Worm (Caenorhabditis elegans) whole organism, late embryonic: ENCODE data around the gene ifas-2.

Source experiments
- Y22D7AL.16 ChIP-seq: sonication (generic microtip); optimal IDR thresholded peaks from 2 replicates; lab custom pipeline; 2016; ENCODE audit warnings: missing genetic modification characterization, missing compliant biosample characterization
- ama-1 ChIP-seq: fragments of 150-350 bp; optimal IDR thresholded peaks from 2 replicates; lab custom pipeline; 2014
- ceh-19 ChIP-seq: fragments of 200-800 bp; sonication (Bioruptor generic); optimal IDR thresholded peaks from 2 replicates; lab custom pipeline; 2018; ENCODE audit warnings: mild to moderate bottlenecking, missing genetic modification characterization, missing compliant biosample characterization
- ceh-2 ChIP-seq: sonication (generic microtip); optimal IDR thresholded peaks from 2 replicates; lab custom pipeline; 2016; ENCODE audit warnings: missing genotype, missing genetic modification characterization, missing compliant biosample characterization
- ceh-24 ChIP-seq: sonication (generic microtip); optimal IDR thresholded peaks from 2 replicates; lab custom pipeline; 2016; ENCODE audit warnings: mild to moderate bottlenecking, missing genetic modification characterization, missing compliant biosample characterization
- ceh-30 ChIP-seq: fragments of 150-350 bp; optimal IDR thresholded peaks from 2 replicates; lab custom pipeline; 2014; ENCODE audit warnings: missing biosample characterization, missing genetic modification characterization
- ceh-31 ChIP-seq: sonication (generic microtip); optimal IDR thresholded peaks from 2 replicates; lab custom pipeline; 2016; ENCODE audit warnings: missing genetic modification characterization, missing compliant biosample characterization
- ceh-45 ChIP-seq: fragments of 200-800 bp; sonication (Bioruptor generic); IDR thresholded peaks from 2 replicates; pipeline ENCODE4 v1.3.6; 2022; ENCODE audit warnings: missing genetic modification reagents, missing genetic modification characterization, missing compliant biosample characterization
- ceh-9 ChIP-seq: sonication (generic microtip); optimal IDR thresholded peaks from 2 replicates; lab custom pipeline; 2016; ENCODE audit warnings: mild to moderate bottlenecking, missing genetic modification characterization, inconsistent platforms, missing compliant biosample characterization
- che-1 ChIP-seq: sonication (generic microtip); optimal IDR thresholded peaks from 2 replicates; lab custom pipeline; 2016; ENCODE audit warnings: mild to moderate bottlenecking, missing genetic modification characterization, missing compliant biosample characterization
- dmd-4 ChIP-seq: sonication (generic microtip); optimal IDR thresholded peaks from 2 replicates; lab custom pipeline; 2016; ENCODE audit warnings: borderline replicate concordance, missing genetic modification characterization, missing compliant biosample characterization
- elt-2 ChIP-seq: sonication (generic microtip); optimal IDR thresholded peaks from 2 replicates; lab custom pipeline; 2016; ENCODE audit warnings: missing genetic modification reagents, missing genetic modification characterization, missing compliant biosample characterization
- eyg-1 ChIP-seq: sonication (generic microtip); optimal IDR thresholded peaks from 2 replicates; lab custom pipeline; 2016; ENCODE audit warnings: missing genotype, missing genetic modification characterization, missing compliant biosample characterization
- fax-1 ChIP-seq: sonication (generic microtip); optimal IDR thresholded peaks from 2 replicates; lab custom pipeline; 2016; ENCODE audit warnings: missing genotype, missing genetic modification characterization, missing compliant biosample characterization
- hlh-15 ChIP-seq: sonication (generic microtip); optimal IDR thresholded peaks from 2 replicates; lab custom pipeline; 2016; ENCODE audit warnings: missing genetic modification characterization, missing compliant biosample characterization
- hlh-30 ChIP-seq: sonication (generic microtip); optimal IDR thresholded peaks from 2 replicates; lab custom pipeline; 2017; ENCODE audit warnings: antibody characterized with exemption, missing genetic modification characterization, missing compliant biosample characterization; ENCODE audit not compliant: insufficient read depth
- hlh-6 ChIP-seq: sonication (generic microtip); optimal IDR thresholded peaks from 2 replicates; lab custom pipeline; 2016; ENCODE audit warnings: missing genotype, missing genetic modification characterization, missing compliant biosample characterization
- lim-6 ChIP-seq: sonication (generic microtip); optimal IDR thresholded peaks from 2 replicates; lab custom pipeline; 2016; ENCODE audit warnings: missing genetic modification characterization, missing compliant biosample characterization
- lin-11 ChIP-seq: fragments of 200-800 bp; sonication (Bioruptor generic); optimal IDR thresholded peaks from 2 replicates; lab custom pipeline; 2018; ENCODE audit warnings: mild to moderate bottlenecking, missing genetic modification characterization, missing compliant biosample characterization
- madf-2 ChIP-seq: sonication (generic microtip); optimal IDR thresholded peaks from 2 replicates; lab custom pipeline; 2017; ENCODE audit warnings: missing genetic modification characterization, missing compliant biosample characterization
- mec-3 ChIP-seq: sonication (generic microtip); optimal IDR thresholded peaks from 2 replicates; lab custom pipeline; 2016; ENCODE audit warnings: borderline replicate concordance, missing genetic modification characterization, missing compliant biosample characterization
- nhr-11 ChIP-seq: fragments of 150-350 bp; optimal IDR thresholded peaks from 2 replicates; lab custom pipeline; 2014; ENCODE audit warnings: missing biosample characterization, missing genetic modification characterization
- nhr-232 ChIP-seq: sonication (generic microtip); optimal IDR thresholded peaks from 2 replicates; lab custom pipeline; 2016; ENCODE audit warnings: missing genetic modification characterization, missing compliant biosample characterization
- pag-3 ChIP-seq: sonication (generic microtip); optimal IDR thresholded peaks from 2 replicates; lab custom pipeline; 2016; ENCODE audit warnings: missing compliant biosample characterization, missing genetic modification characterization, borderline replicate concordance
- pax-1 ChIP-seq: fragments of 150-350 bp; optimal IDR thresholded peaks from 2 replicates; lab custom pipeline; 2014; ENCODE audit warnings: missing biosample characterization, missing genetic modification characterization
- pha-2 ChIP-seq: sonication (generic microtip); optimal IDR thresholded peaks from 2 replicates; lab custom pipeline; 2017; ENCODE audit warnings: mild to moderate bottlenecking, missing genetic modification characterization, missing compliant biosample characterization
- pha-4 ChIP-seq: fragments of 150-350 bp; optimal IDR thresholded peaks from 2 replicates; lab custom pipeline; 2018; ENCODE audit warnings: missing biosample characterization, missing genetic modification reagents, missing genetic modification characterization
- ref-2 ChIP-seq: sonication (generic microtip); optimal IDR thresholded peaks from 2 replicates; lab custom pipeline; 2016; ENCODE audit warnings: missing genetic modification characterization, missing compliant biosample characterization
- sdc-2 ChIP-seq: sonication (generic microtip); optimal IDR thresholded peaks from 2 replicates; lab custom pipeline; 2016; ENCODE audit warnings: missing genotype, missing genetic modification characterization, missing compliant biosample characterization
- syd-9 ChIP-seq: sonication (generic microtip); optimal IDR thresholded peaks from 2 replicates; lab custom pipeline; 2016; ENCODE audit warnings: mild to moderate bottlenecking, missing genetic modification characterization, moderate library complexity, missing compliant biosample characterization
- tbx-2 ChIP-seq: sonication (generic microtip); optimal IDR thresholded peaks from 2 replicates; lab custom pipeline; 2016; ENCODE audit warnings: missing genetic modification characterization, missing compliant biosample characterization
- tbx-7 ChIP-seq: sonication (generic microtip); optimal IDR thresholded peaks from 2 replicates; lab custom pipeline; 2016; ENCODE audit warnings: missing genotype, missing genetic modification characterization, missing compliant biosample characterization
- ttx-3 ChIP-seq: sonication (generic microtip); optimal IDR thresholded peaks from 2 replicates; lab custom pipeline; 2016; ENCODE audit warnings: missing genetic modification reagents, missing genetic modification characterization, missing compliant biosample characterization
- unc-42 ChIP-seq: sonication (generic microtip); optimal IDR thresholded peaks from 2 replicates; lab custom pipeline; 2016; ENCODE audit warnings: missing genotype, missing genetic modification characterization, missing compliant biosample characterization
- unc-55 ChIP-seq: sonication (generic microtip); optimal IDR thresholded peaks from 2 replicates; lab custom pipeline; 2017; ENCODE audit warnings: missing biosample characterization, missing genetic modification reagents, missing genetic modification characterization
- ztf-16 ChIP-seq: sonication (generic microtip); optimal IDR thresholded peaks from 2 replicates; lab custom pipeline; 2017; ENCODE audit warnings: missing genetic modification characterization, missing compliant biosample characterization

Gene ifas-2

DNA sequence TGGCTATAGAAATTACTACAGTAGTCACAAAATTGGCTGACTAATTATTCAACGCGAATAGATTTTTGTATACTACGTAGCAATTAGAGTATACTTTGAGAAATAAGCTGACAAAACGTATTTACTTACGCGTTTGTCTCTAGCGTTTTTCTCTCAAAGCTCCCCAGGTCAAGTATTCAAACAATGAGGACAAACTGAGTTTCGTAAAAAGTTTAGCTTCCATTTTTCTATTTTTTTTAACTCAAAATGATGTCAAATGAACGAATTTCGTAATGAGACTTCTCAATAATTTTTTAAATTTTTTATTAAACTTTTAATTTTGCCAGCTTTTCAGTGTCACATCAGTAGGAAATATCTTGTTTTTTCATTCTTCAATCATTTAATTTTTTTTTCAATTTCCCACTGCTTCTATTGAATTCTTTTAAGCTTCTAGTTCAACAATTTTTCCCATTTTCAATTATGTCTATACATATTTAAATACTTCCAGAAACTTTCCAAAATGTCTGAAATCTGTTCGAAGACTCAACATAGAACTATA, at the start of gene ifas-2, which contains the start of gene fbxa-44:
ifas-2 (minus strand) TSS at position 101 of the 538 bp plus-strand sequence.
fbxa-44 (plus strand) TSS at position 488 of the 538 bp plus-strand sequence.
- TF ChIP-seq pax-1: no peak
- TF ChIP-seq mec-3 (tag; lab: Kevin White, UChicago): no peak

DNA sequence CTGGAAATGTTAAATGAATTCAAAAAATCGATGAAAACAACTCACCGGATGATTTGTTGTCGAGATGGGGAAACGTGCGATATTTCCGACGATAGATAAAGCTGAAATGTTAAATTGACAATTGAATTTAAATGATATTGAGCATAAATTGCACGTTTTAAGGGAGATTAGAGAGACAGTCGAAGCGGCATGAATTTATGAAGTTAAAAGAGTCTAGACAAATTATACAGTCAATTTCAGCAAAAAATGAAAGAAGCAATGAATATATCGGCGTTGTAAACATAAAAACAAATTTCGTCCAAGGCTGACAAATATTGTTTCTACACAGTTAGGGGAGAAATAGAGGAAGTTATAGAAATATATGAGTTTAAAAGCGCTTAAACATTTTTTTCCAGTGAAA, 38.7 kb upstream of the ifas-2 start, which contains the start of gene Y102A5C.36:
Y102A5C.36 (minus strand) TSS at position 101 of the 400 bp plus-strand sequence.
- no peak for TF ChIP-seq madf-2 (tag; lab: Kevin White, UChicago)
- no peak for TF ChIP-seq tbx-2 (tag; lab: Kevin White, UChicago)

DNA sequence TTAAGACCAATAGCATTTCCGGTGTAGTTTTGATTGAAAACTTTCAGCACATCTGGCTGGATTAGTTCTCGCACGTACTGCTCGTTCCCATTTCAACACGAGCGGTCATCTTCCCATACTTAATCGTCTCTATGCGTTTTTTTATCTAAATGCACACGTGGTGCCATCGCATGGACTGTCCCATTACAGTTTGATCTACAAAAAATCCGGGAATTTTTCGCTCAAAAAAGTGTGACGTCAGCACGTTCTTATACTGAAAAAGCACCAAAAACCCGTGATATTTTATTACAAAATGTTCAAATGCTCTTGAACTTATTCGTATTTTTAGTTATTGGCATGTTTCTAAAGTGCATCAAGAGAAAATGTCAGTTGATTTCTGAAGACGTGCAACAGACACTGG, 33.3 kb upstream of the ifas-2 start, which contains the start of gene Y102A5C.4:
Y102A5C.4 (plus strand) TSS at position 301 of the 400 bp plus-strand sequence.
- TF ChIP-seq nhr-11 (tag; lab: Kevin White, UChicago): no peak
- TF ChIP-seq ceh-45 (GFP tag; lab: Robert Waterston, UW): no peak
- no peak for TF ChIP-seq lin-11 (tag; lab: Kevin White, UChicago)
- no peak for TF ChIP-seq ceh-2 (tag; lab: Kevin White, UChicago)
- no peak for TF ChIP-seq eyg-1 (tag; lab: Kevin White, UChicago)
- no peak for TF ChIP-seq ttx-3
- TF ChIP-seq ceh-31 (tag; lab: Kevin White, UChicago): no peak
- no peak for TF ChIP-seq dmd-4 (tag; lab: Kevin White, UChicago)
- no peak for TF ChIP-seq hlh-30
- no peak for TF ChIP-seq ceh-24 (tag; lab: Kevin White, UChicago)
- TF ChIP-seq madf-2 (tag; lab: Kevin White, UChicago): no peak
- no peak for TF ChIP-seq Y22D7AL.16 (tag; lab: Kevin White, UChicago)
- TF ChIP-seq unc-55 (GFP tag; lab: Kevin White, UChicago): no peak
- no peak for TF ChIP-seq lim-6 (tag; lab: Kevin White, UChicago)
- TF ChIP-seq fax-1: no peak
- no peak for TF ChIP-seq ref-2 (tag; lab: Kevin White, UChicago)
- TF ChIP-seq unc-42: no peak

DNA sequence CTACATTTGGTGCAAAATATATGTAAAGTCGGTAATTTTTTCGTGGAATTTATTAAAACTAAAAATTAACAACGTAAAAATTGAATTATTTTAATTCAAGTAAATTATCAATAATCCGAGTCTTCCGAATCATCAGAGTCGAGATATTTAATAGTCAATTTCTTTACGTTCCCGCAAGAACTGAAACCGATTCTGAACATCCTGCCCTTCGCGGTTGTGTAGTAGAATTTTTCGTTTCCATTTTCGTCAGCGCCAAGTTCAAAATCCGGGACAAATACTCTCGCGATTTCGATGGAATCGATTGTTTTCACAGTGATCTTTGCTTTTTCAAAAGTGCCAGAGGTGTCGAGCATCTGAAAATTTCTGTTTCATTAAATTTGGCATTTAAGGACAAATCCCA, 31.0 kb upstream of the ifas-2 start:
- TF ChIP-seq mec-3 (tag; lab: Kevin White, UChicago) (no peak), ama-1 (lab: Kevin White, UChicago) (no peak), elt-2 (no peak), ttx-3 (no peak), ceh-30 (tag; lab: Kevin White, UChicago) (no peak), sdc-2 (tag; lab: Kevin White, UChicago) (no peak), ceh-9 (tag; lab: Kevin White, UChicago) (no peak), lin-11 (tag; lab: Kevin White, UChicago) (no peak), tbx-2 (tag; lab: Kevin White, UChicago) (no peak), hlh-15 (tag; lab: Kevin White, UChicago) (no peak), hlh-30 (no peak), hlh-6 (tag; lab: Kevin White, UChicago) (no peak), pha-2 (tag; lab: Kevin White, UChicago) (no peak), ceh-45 (GFP tag; lab: Robert Waterston, UW) (no peak), tbx-7 (tag; lab: Kevin White, UChicago) (no peak), pag-3 (tag; lab: Kevin White, UChicago) (no peak), ztf-16 (no peak), pha-4 (tag; lab: Kevin White, UChicago) (no peak), unc-42 (no peak), nhr-11 (tag; lab: Kevin White, UChicago) (no peak)

DNA sequence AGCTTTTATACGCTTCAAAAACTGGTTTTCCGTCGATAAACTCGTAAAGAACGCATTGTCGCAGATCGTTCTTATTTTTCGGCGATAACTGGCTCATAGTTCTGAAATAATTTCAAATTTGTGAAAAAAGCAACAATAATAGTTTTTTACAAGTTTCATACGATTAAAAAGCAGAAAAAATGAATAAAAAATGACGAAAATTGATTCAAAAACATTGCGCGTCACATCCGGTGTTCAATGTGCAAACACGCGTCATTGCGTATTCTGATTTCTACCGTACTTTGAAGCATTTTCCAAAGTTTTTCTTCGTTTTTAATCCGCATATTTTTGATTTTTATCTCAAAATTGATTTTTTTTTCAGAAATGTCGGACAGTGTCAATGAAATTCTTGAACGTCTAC, 29.7 kb upstream of the ifas-2 start, which contains the start of the genes fbxa-206 and Y102A5C.2:
fbxa-206 (minus strand) TSS at position 101 of the 400 bp plus-strand sequence.
Y102A5C.2 (plus strand) TSS at position 354 of the 400 bp plus-strand sequence.
- TF ChIP-seq ceh-19 (GFP tag; lab: Kevin White, UChicago) (no peak), che-1 (no peak), nhr-232 (tag; lab: Kevin White, UChicago) (no peak), syd-9 (tag; lab: Kevin White, UChicago) (no peak), mec-3 (tag; lab: Kevin White, UChicago) (no peak)
